Worm (Caenorhabditis elegans) whole organism, young adult: ENCODE data around the gene srh-69.

ENCODE experiments used
- B0261.1 ChIP-seq: sonication (generic microtip); optimal IDR thresholded peaks from 2 replicates; lab custom pipeline; 2016; ENCODE audit warnings: mild to moderate bottlenecking, missing genetic modification characterization, moderate library complexity, missing compliant biosample characterization
- D2030.7 ChIP-seq: fragments of 200-800 bp; sonication (Bioruptor generic); IDR thresholded peaks from 2 replicates; pipeline ENCODE4 v1.3.6; 2022; ENCODE audit warnings: missing genetic modification reagents, missing genetic modification characterization, missing compliant biosample characterization
- F22D6.2 ChIP-seq: sonication (generic microtip); optimal IDR thresholded peaks from 2 replicates; lab custom pipeline; 2016; ENCODE audit warnings: mild to moderate bottlenecking, missing genetic modification characterization, missing compliant biosample characterization
- F37B4.10 ChIP-seq: fragments of 200-800 bp; sonication (Bioruptor generic); IDR thresholded peaks from 2 replicates; pipeline ENCODE4 v1.3.6; 2022; ENCODE audit warnings: missing genetic modification characterization, missing compliant biosample characterization
- F39B2.1 ChIP-seq: fragments of 200-800 bp; sonication (Bioruptor generic); IDR thresholded peaks from 2 replicates; pipeline ENCODE4 v1.3.6; 2022; ENCODE audit warnings: missing genetic modification reagents, missing genetic modification characterization, missing compliant biosample characterization
- F57C9.4 ChIP-seq: sonication (generic microtip); optimal IDR thresholded peaks from 2 replicates; lab custom pipeline; 2017; ENCODE audit warnings: mild to moderate bottlenecking, missing genetic modification characterization, missing compliant biosample characterization
- K12H6.12 ChIP-seq: fragments of 200-800 bp; sonication (Bioruptor generic); optimal IDR thresholded peaks from 2 replicates; lab custom pipeline; 2018; ENCODE audit warnings: mild to moderate bottlenecking, missing genetic modification characterization, missing compliant biosample characterization
- T26A5.8 ChIP-seq: sonication (generic microtip); optimal IDR thresholded peaks from 2 replicates; lab custom pipeline; 2016; ENCODE audit warnings: missing genetic modification characterization, missing compliant biosample characterization
- Y53F4B.3 ChIP-seq: fragments of 200-800 bp; sonication (Bioruptor generic); IDR thresholded peaks from 2 replicates; pipeline ENCODE4 v1.3.6; 2022; ENCODE audit warnings: missing genetic modification reagents, missing genetic modification characterization, missing compliant biosample characterization
- Y53G8AR.9 ChIP-seq: fragments of 200-800 bp; sonication (Bioruptor generic); conservative IDR thresholded peaks from 2 replicates; pipeline ENCODE4 v1.3.6; 2022; ENCODE audit warnings: missing genetic modification reagents, missing genetic modification characterization, missing compliant biosample characterization
- ZK185.1 ChIP-seq: sonication (generic microtip); optimal IDR thresholded peaks from 2 replicates; lab custom pipeline; 2016; ENCODE audit warnings: mild to moderate bottlenecking, missing genetic modification characterization, missing compliant biosample characterization; ENCODE audit not compliant: poor library complexity, severe bottlenecking
- aptf-2 ChIP-seq: fragments of 200-800 bp; sonication (Bioruptor generic); conservative IDR thresholded peaks from 2 replicates; pipeline ENCODE4 v1.3.6; 2022; ENCODE audit warnings: missing genetic modification reagents, missing genetic modification characterization, missing compliant biosample characterization
- attf-3 ChIP-seq: fragments of 200-800 bp; sonication (Bioruptor generic); conservative IDR thresholded peaks from 2 replicates; pipeline ENCODE4 v1.3.6; 2022; ENCODE audit warnings: missing genetic modification reagents, missing genetic modification characterization, missing compliant biosample characterization
- bed-1 ChIP-seq: fragments of 200-800 bp; sonication (Bioruptor generic); IDR thresholded peaks from 2 replicates; pipeline ENCODE4 v1.3.6; 2022; ENCODE audit warnings: missing genetic modification reagents, missing genetic modification characterization, missing compliant biosample characterization
- cebp-2 ChIP-seq: fragments of 200-800 bp; sonication (Bioruptor generic); IDR thresholded peaks from 2 replicates; pipeline ENCODE4 v1.3.6; 2022; ENCODE audit warnings: missing genetic modification characterization, missing compliant biosample characterization
- ceh-40 ChIP-seq: fragments of 200-800 bp; sonication (Bioruptor generic); IDR thresholded peaks from 2 replicates; pipeline ENCODE4 v1.3.6; 2022; ENCODE audit warnings: missing genetic modification characterization, missing compliant biosample characterization
- ceh-79 ChIP-seq: sonication (generic microtip); optimal IDR thresholded peaks from 2 replicates; lab custom pipeline; 2017; ENCODE audit warnings: mild to moderate bottlenecking, missing genetic modification characterization, missing compliant biosample characterization
- chd-7 ChIP-seq: sonication (generic microtip); optimal IDR thresholded peaks from 2 replicates; lab custom pipeline; 2016; ENCODE audit warnings: mild to moderate bottlenecking, missing genetic modification characterization, moderate library complexity, missing compliant biosample characterization
- dpl-1 ChIP-seq: fragments of 150-350 bp; optimal IDR thresholded peaks from 2 replicates; lab custom pipeline; 2014; ENCODE audit warnings: missing biosample characterization, missing genetic modification reagents, missing genetic modification characterization
- ets-4 ChIP-seq: fragments of 200-800 bp; sonication (Bioruptor generic); optimal IDR thresholded peaks from 2 replicates; lab custom pipeline; 2018; ENCODE audit warnings: mild to moderate bottlenecking, missing genetic modification characterization, missing compliant biosample characterization
- him-1 ChIP-seq: sonication (generic microtip); optimal IDR thresholded peaks from 2 replicates; lab custom pipeline; 2016; ENCODE audit warnings: missing genotype, missing genetic modification reagents, missing genetic modification characterization, missing compliant biosample characterization
- hlh-12 ChIP-seq: sonication (generic microtip); optimal IDR thresholded peaks from 2 replicates; lab custom pipeline; 2016; ENCODE audit warnings: missing genetic modification characterization, missing compliant biosample characterization
- hmg-1.2 ChIP-seq: fragments of 200-800 bp; sonication (Bioruptor generic); IDR thresholded peaks from 2 replicates; pipeline ENCODE4 v1.3.6; 2022; ENCODE audit warnings: missing genetic modification reagents, missing genetic modification characterization, missing compliant biosample characterization
- lin-35 ChIP-seq, 3 experiments: fragments of 150-350 bp in 2 of 3; sonication (generic microtip) in 1 of 3; optimal IDR thresholded peaks; 2 replicates each; lab custom pipeline; 2014 to 2018; ENCODE audit warnings: missing biosample characterization in 3 of 3, missing genetic modification characterization in 3 of 3, missing genetic modification reagents in 3 of 3
- lin-40 ChIP-seq: sonication (generic microtip); optimal IDR thresholded peaks from 2 replicates; lab custom pipeline; 2016; ENCODE audit warnings: missing genetic modification characterization, mild to moderate bottlenecking, missing compliant biosample characterization, missing genotype, missing genetic modification reagents
- lsy-27 ChIP-seq: sonication (generic microtip); optimal IDR thresholded peaks from 2 replicates; lab custom pipeline; 2017; ENCODE audit warnings: missing genetic modification characterization, mild to moderate bottlenecking, missing compliant biosample characterization, antibody characterized with exemption, missing genotype, borderline replicate concordance; ENCODE audit not compliant: insufficient read depth
- mel-28 ChIP-seq: sonication (generic microtip); optimal IDR thresholded peaks from 2 replicates; lab custom pipeline; 2016; ENCODE audit warnings: borderline replicate concordance, mild to moderate bottlenecking, missing genetic modification characterization, missing compliant biosample characterization
- mes-4 ChIP-seq: sonication (generic microtip); optimal IDR thresholded peaks from 2 replicates; lab custom pipeline; 2016; ENCODE audit warnings: missing genotype, missing genetic modification characterization, missing compliant biosample characterization
- nfya-2 ChIP-seq: fragments of 200-800 bp; sonication (Bioruptor generic); IDR thresholded peaks from 2 replicates; pipeline ENCODE4 v1.3.6; 2022; ENCODE audit warnings: missing genetic modification reagents, missing genetic modification characterization, missing compliant biosample characterization
- pha-4 ChIP-seq: fragments of 150-350 bp; sonication (generic microtip); optimal IDR thresholded peaks from 2 replicates; lab custom pipeline; 2014; ENCODE audit warnings: missing biosample characterization, missing genetic modification reagents, missing genetic modification characterization
- repo-1 ChIP-seq: sonication (generic microtip); optimal IDR thresholded peaks from 2 replicates; lab custom pipeline; 2017; ENCODE audit warnings: mild to moderate bottlenecking, missing genetic modification characterization, missing compliant biosample characterization
- sdz-38 ChIP-seq: sonication (generic microtip); optimal IDR thresholded peaks from 2 replicates; lab custom pipeline; 2016; ENCODE audit warnings: missing genotype, missing genetic modification characterization, missing compliant biosample characterization
- sea-2 ChIP-seq: fragments of 200-800 bp; sonication (Bioruptor generic); IDR thresholded peaks from 2 replicates; pipeline ENCODE4 v1.3.6; 2022; ENCODE audit warnings: missing genetic modification characterization, missing compliant biosample characterization
- snpc-1.1 ChIP-seq: sonication (generic microtip); optimal IDR thresholded peaks from 2 replicates; lab custom pipeline; 2017; ENCODE audit warnings: missing genetic modification characterization, mild to moderate bottlenecking, missing compliant biosample characterization, antibody characterized with exemption, moderate library complexity, missing genotype, missing genetic modification reagents; ENCODE audit not compliant: insufficient read depth
- snpc-1.3 ChIP-seq: sonication (generic microtip); optimal IDR thresholded peaks from 2 replicates; lab custom pipeline; 2017; ENCODE audit warnings: missing genetic modification characterization, mild to moderate bottlenecking, missing compliant biosample characterization, antibody characterized with exemption, moderate library complexity, missing genotype, missing genetic modification reagents; ENCODE audit not compliant: insufficient read depth
- somi-1 ChIP-seq: fragments of 200-800 bp; sonication (Bioruptor generic); optimal IDR thresholded peaks from 2 replicates; lab custom pipeline; 2018; ENCODE audit warnings: mild to moderate bottlenecking, missing genetic modification characterization, missing compliant biosample characterization
- sptf-2 ChIP-seq: fragments of 200-800 bp; sonication (Bioruptor generic); optimal IDR thresholded peaks from 2 replicates; lab custom pipeline; 2018; ENCODE audit warnings: mild to moderate bottlenecking, missing genetic modification characterization, missing compliant biosample characterization
- tlf-1 ChIP-seq: fragments of 200-800 bp; sonication (Bioruptor generic); optimal IDR thresholded peaks from 2 replicates; lab custom pipeline; 2018; ENCODE audit warnings: mild to moderate bottlenecking, missing genetic modification characterization, missing compliant biosample characterization
- unc-62 ChIP-seq: fragments of 150-350 bp; optimal IDR thresholded peaks from 2 replicates; lab custom pipeline; 2014; ENCODE audit warnings: missing biosample characterization, missing genetic modification reagents, missing genetic modification characterization

The srh-69 gene

DNA sequence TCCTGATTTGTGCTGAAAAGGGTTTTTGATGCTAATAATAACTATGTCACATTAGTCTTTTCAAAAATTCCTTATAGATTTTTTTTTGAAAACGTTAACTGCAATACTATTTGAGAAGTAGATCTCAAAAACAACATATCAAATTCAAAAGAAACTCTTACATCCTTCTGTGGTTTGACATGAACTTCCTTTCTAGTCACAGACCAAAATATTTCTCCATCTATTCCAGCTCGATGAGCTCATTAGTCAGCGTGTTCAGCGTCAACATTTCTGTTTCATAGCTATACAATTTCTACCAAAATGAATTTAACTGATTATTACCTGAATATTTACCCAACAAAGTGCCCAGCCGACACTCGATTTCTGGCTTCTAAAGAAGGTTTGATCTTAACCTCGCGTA, 5.9 kb downstream of the srh-69 start, which contains the start of gene srh-67:
Gene srh-67 (plus strand): TSS at position 301 of the 400 bp plus-strand sequence.
- TF ChIP-seq nfya-2 (GFP tag; lab: Robert Waterston, UW) (no peak), tlf-1 (GFP tag; lab: Kevin White, UChicago) (no peak), T26A5.8 (tag; lab: Kevin White, UChicago) (no peak), ZK185.1 (no peak), attf-3 (GFP tag; lab: Robert Waterston, UW) (no peak), aptf-2 (GFP tag; lab: Robert Waterston, UW) (no peak), mel-28 (tag; lab: Kevin White, UChicago) (no peak), unc-62 (GFP tag; lab: Kevin White, UChicago) (no peak), ets-4 (no peak), lsy-27 (tag; lab: Kevin White, UChicago) (no peak)

DNA sequence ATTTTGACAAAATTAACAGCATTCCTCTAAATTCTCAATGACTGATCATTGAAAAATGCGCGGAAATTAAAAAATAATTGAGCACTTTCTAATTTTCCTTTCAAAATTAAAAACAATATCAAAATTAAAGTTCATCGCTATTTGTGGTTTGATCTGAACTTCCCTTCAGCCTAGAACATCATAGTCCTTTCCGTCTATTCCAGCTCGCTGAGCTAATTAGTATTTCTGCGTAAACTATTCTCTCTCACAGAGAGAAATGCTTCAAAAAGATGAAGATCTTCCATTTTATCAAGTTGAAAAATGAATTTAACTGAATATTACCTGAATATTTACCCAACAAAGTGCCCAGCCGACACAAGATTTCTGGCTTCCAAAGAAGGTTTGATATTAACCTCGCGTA, 7.5 kb downstream of the srh-69 start, which contains the start of gene srh-68:
Gene srh-68 (plus strand): TSS at position 301 of the 400 bp plus-strand sequence.
- TF ChIP-seq Y53G8AR.9 (GFP tag; lab: Robert Waterston, UW) (no peak), F57C9.4 (tag; lab: Kevin White, UChicago) (no peak), chd-7 (no peak), lin-40 (tag; lab: Kevin White, UChicago) (no peak), hlh-12 (tag; lab: Kevin White, UChicago) (no peak), snpc-1.3 (tag; lab: Kevin White, UChicago) (no peak), him-1 (tag; lab: Kevin White, UChicago) (no peak), D2030.7 (GFP tag; lab: Robert Waterston, UW) (no peak), somi-1 (GFP tag; lab: Kevin White, UChicago) (no peak), sdz-38 (no peak), repo-1 (tag; lab: Kevin White, UChicago) (no peak), ceh-79 (no peak), sea-2 (no peak), F39B2.1 (GFP tag; lab: Robert Waterston, UW) (no peak), K12H6.12 (tag; lab: Kevin White, UChicago) (no peak), dpl-1 (GFP tag; lab: Kevin White, UChicago) (no peak), snpc-1.1 (tag; lab: Kevin White, UChicago) (no peak), ceh-40 (GFP tag; lab: Robert Waterston, UW) (no peak), T26A5.8 (tag; lab: Kevin White, UChicago) (no peak), cebp-2 (GFP tag; lab: Robert Waterston, UW) (no peak)

- TF ChIP-seq sptf-2 (GFP tag; lab: Kevin White, UChicago) = no peak
- TF ChIP-seq Y53F4B.3 (GFP tag; lab: Robert Waterston, UW) = no peak
- TF ChIP-seq bed-1 (GFP tag; lab: Robert Waterston, UW) = no peak
- TF ChIP-seq F57C9.4 (tag; lab: Kevin White, UChicago) = no peak
- no peak for TF ChIP-seq hmg-1.2
- no peak for TF ChIP-seq F22D6.2 (tag; lab: Kevin White, UChicago)
- no peak for TF ChIP-seq pha-4
- TF ChIP-seq nfya-2 (GFP tag; lab: Robert Waterston, UW) = no peak
- no peak for TF ChIP-seq Y53G8AR.9 (GFP tag; lab: Robert Waterston, UW)
- no peak for TF ChIP-seq lin-35 (GFP tag; optimal IDR thresholded peaks at IDR 0.05; lab: Kevin White, UChicago)
- TF ChIP-seq mes-4 (tag; lab: Kevin White, UChicago) = no peak
- TF ChIP-seq B0261.1 = no peak
- no peak for TF ChIP-seq F37B4.10 (GFP tag; lab: Robert Waterston, UW)
- TF ChIP-seq, all 124 proteins: peak for 0
These were observed 8.0 kb downstream of the srh-69 start for ce11 chrII:12506511-12506910.
